Worm (Caenorhabditis elegans) whole organism, midembryonic: ENCODE data around the gene T06D4.6.

Experiments used
- T22C8.4 ChIP-seq: fragments of 200-800 bp; sonication (Bioruptor generic); IDR thresholded peaks from 2 replicates; pipeline ENCODE4 v1.3.6; 2022; ENCODE audit warnings: missing genetic modification characterization, missing compliant biosample characterization
- klf-2 ChIP-seq: fragments of 200-800 bp; sonication (Bioruptor generic); conservative IDR thresholded peaks from 2 replicates; pipeline ENCODE4 v1.3.6; 2022; ENCODE audit warnings: missing genetic modification reagents, missing genetic modification characterization, missing compliant biosample characterization
- med-1 ChIP-seq: sonication (generic microtip); optimal IDR thresholded peaks from 2 replicates; lab custom pipeline; 2017; ENCODE audit warnings: missing genetic modification characterization, mild to moderate bottlenecking, missing compliant biosample characterization, antibody characterized with exemption, missing genetic modification reagents; ENCODE audit not compliant: insufficient read depth
- ref-1 ChIP-seq: fragments of 200-800 bp; sonication (Bioruptor generic); conservative IDR thresholded peaks from 2 replicates; pipeline ENCODE4 v1.3.6; 2022; ENCODE audit warnings: missing genetic modification reagents, missing genetic modification characterization, missing compliant biosample characterization
- tab-1 ChIP-seq: fragments of 200-800 bp; sonication (Bioruptor generic); IDR thresholded peaks from 2 replicates; pipeline ENCODE4 v1.3.6; 2022; ENCODE audit warnings: missing genetic modification characterization, missing compliant biosample characterization
- ztf-23 ChIP-seq: fragments of 200-800 bp; sonication (Bioruptor generic); IDR thresholded peaks from 2 replicates; pipeline ENCODE4 v1.3.6; 2022; ENCODE audit warnings: missing genetic modification reagents, missing genetic modification characterization, missing compliant biosample characterization
- ztf-29 ChIP-seq: fragments of 200-800 bp; sonication (Bioruptor generic); IDR thresholded peaks from 2 replicates; pipeline ENCODE4 v1.3.6; 2022; ENCODE audit warnings: missing genetic modification reagents, missing genetic modification characterization, missing compliant biosample characterization

DNA sequence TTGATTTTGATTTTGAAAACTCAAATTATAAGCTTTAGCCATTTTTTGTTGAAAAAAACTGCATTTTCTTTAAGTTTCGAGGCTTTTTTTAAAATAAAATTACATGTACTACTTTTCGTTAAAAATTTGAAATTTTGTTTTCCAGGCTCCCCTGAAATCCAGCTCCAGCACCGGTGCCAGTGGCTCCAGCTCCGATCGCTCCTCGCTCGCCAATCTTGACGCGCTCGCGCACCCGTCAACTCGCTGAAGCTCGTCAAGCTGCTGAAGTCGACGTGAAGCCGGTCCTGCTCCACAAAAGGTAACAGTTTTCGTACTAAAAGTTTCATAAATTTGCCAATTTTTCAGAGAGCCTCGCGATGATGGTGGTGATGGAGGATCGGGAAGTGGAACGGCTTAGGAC lies 46.6 kb downstream of the T06D4.6 start:
- TF ChIP-seq T22C8.4 (GFP tag; lab: Robert Waterston, UW) (no peak), klf-2 (no peak), ztf-23 (GFP tag; lab: Robert Waterston, UW) (no peak), med-1 (GFP tag; lab: Kevin White, UChicago) (no peak), ztf-29 (no peak), tab-1 (GFP tag; lab: Robert Waterston, UW) (no peak), ref-1 (no peak)
